Worm (Caenorhabditis elegans) whole organism, L3 larva: ENCODE data around the gene srh-287.

ENCODE experiments used
- R02D3.7 ChIP-seq: fragments of 150-350 bp; optimal IDR thresholded peaks from 2 replicates; lab custom pipeline; 2014; ENCODE audit warnings: missing biosample characterization, missing genetic modification characterization
- aly-2 ChIP-seq: fragments of 150-350 bp; optimal IDR thresholded peaks from 2 replicates; lab custom pipeline; 2014; ENCODE audit warnings: missing biosample characterization, missing genetic modification characterization
- ama-1 ChIP-seq: fragments of 150-350 bp; optimal IDR thresholded peaks from 2 replicates; lab custom pipeline; 2018
- ceh-16 ChIP-seq: sonication (generic microtip); optimal IDR thresholded peaks from 2 replicates; lab custom pipeline; 2017; ENCODE audit warnings: missing biosample characterization, missing genetic modification characterization
- ceh-28 ChIP-seq: fragments of 150-350 bp; optimal IDR thresholded peaks from 2 replicates; lab custom pipeline; 2014; ENCODE audit warnings: missing biosample characterization, missing genetic modification reagents, missing genetic modification characterization
- ceh-9 ChIP-seq: sonication (generic microtip); optimal IDR thresholded peaks from 2 replicates; lab custom pipeline; 2018; ENCODE audit warnings: missing biosample characterization, missing genetic modification characterization
- daf-12 ChIP-seq: fragments of 150-350 bp; optimal IDR thresholded peaks from 2 replicates; lab custom pipeline; 2014; ENCODE audit warnings: missing biosample characterization, missing genetic modification reagents, missing genetic modification characterization
- egl-27 ChIP-seq: sonication (generic microtip); optimal IDR thresholded peaks from 4 replicates; lab custom pipeline; 2017; ENCODE audit warnings: missing biosample characterization, missing genetic modification reagents, missing genetic modification characterization
- egl-5 ChIP-seq: fragments of 150-350 bp; optimal IDR thresholded peaks from 2 replicates; lab custom pipeline; 2017; ENCODE audit warnings: missing biosample characterization, missing genetic modification reagents, missing genetic modification characterization, inconsistent platforms
- elt-1 ChIP-seq: fragments of 150-350 bp; optimal IDR thresholded peaks from 2 replicates; lab custom pipeline; 2014; ENCODE audit warnings: missing biosample characterization, missing genetic modification characterization
- elt-2 ChIP-seq: sonication (generic microtip); optimal IDR thresholded peaks from 2 replicates; lab custom pipeline; 2016; ENCODE audit warnings: missing genetic modification reagents, mild to moderate bottlenecking, missing genetic modification characterization, missing compliant biosample characterization
- elt-3 ChIP-seq, 3 experiments: fragments of 150-350 bp in 1 of 3; sonication (generic microtip) in 2 of 3; optimal IDR thresholded peaks; 2 replicates in 2 of 3; 4 replicates in 1 of 3; lab custom pipeline; 2014 to 2017; ENCODE audit warnings: missing biosample characterization in 3 of 3, missing genetic modification characterization in 3 of 3
- fkh-2 ChIP-seq: fragments of 150-350 bp; optimal IDR thresholded peaks from 2 replicates; lab custom pipeline; 2014; ENCODE audit warnings: missing biosample characterization, missing genetic modification reagents, missing genetic modification characterization
- fos-1 ChIP-seq: fragments of 150-350 bp; optimal IDR thresholded peaks from 2 replicates; lab custom pipeline; 2014; ENCODE audit warnings: missing biosample characterization, missing genetic modification characterization
- hmg-11 ChIP-seq: sonication (generic microtip); optimal IDR thresholded peaks from 2 replicates; lab custom pipeline; 2016; ENCODE audit warnings: missing genetic modification characterization, missing compliant biosample characterization
- jun-1 ChIP-seq: fragments of 150-350 bp; optimal IDR thresholded peaks from 2 replicates; lab custom pipeline; 2014; ENCODE audit warnings: missing biosample characterization, missing genetic modification reagents, missing genetic modification characterization
- lin-15B ChIP-seq: fragments of 150-350 bp; optimal IDR thresholded peaks from 2 replicates; lab custom pipeline; 2014; ENCODE audit warnings: missing biosample characterization, missing genetic modification characterization
- lin-39 ChIP-seq: fragments of 150-350 bp; optimal IDR thresholded peaks from 2 replicates; lab custom pipeline; 2018; ENCODE audit warnings: missing biosample characterization, missing genetic modification reagents, missing genetic modification characterization
- lsy-12 ChIP-seq: sonication (generic microtip); optimal IDR thresholded peaks from 2 replicates; lab custom pipeline; 2016; ENCODE audit warnings: mild to moderate bottlenecking, missing genetic modification characterization, missing compliant biosample characterization
- mdl-1 ChIP-seq: fragments of 150-350 bp; optimal IDR thresholded peaks from 2 replicates; lab custom pipeline; 2014; ENCODE audit warnings: missing biosample characterization, missing genetic modification characterization
- mml-1 ChIP-seq: fragments of 150-350 bp; sonication (generic microtip); optimal IDR thresholded peaks from 3 replicates; lab custom pipeline; 2014; ENCODE audit warnings: missing biosample characterization, missing genetic modification characterization
- nhr-11 ChIP-seq: fragments of 150-350 bp; optimal IDR thresholded peaks from 2 replicates; lab custom pipeline; 2014; ENCODE audit warnings: missing biosample characterization, missing genetic modification characterization
- nhr-12 ChIP-seq: fragments of 150-350 bp; optimal IDR thresholded peaks from 2 replicates; lab custom pipeline; 2014; ENCODE audit warnings: missing biosample characterization, missing genetic modification characterization
- nhr-23 ChIP-seq: fragments of 150-350 bp; optimal IDR thresholded peaks from 2 replicates; lab custom pipeline; 2014; ENCODE audit warnings: missing biosample characterization, missing genetic modification reagents, missing genetic modification characterization
- nhr-237 ChIP-seq: fragments of 150-350 bp; optimal IDR thresholded peaks from 2 replicates; lab custom pipeline; 2014; ENCODE audit warnings: missing biosample characterization, missing genetic modification characterization
- nhr-28 ChIP-seq: fragments of 150-350 bp; optimal IDR thresholded peaks from 2 replicates; lab custom pipeline; 2014; ENCODE audit warnings: missing biosample characterization, missing genetic modification characterization
- nhr-43 ChIP-seq: sonication (generic microtip); optimal IDR thresholded peaks from 2 replicates; lab custom pipeline; 2016; ENCODE audit warnings: mild to moderate bottlenecking, missing genetic modification characterization, missing compliant biosample characterization; ENCODE audit not compliant: poor library complexity, severe bottlenecking
- nhr-67 ChIP-seq: fragments of 150-350 bp; optimal IDR thresholded peaks from 2 replicates; lab custom pipeline; 2014; ENCODE audit warnings: missing biosample characterization, missing genetic modification characterization
- nhr-77 ChIP-seq: fragments of 150-350 bp; optimal IDR thresholded peaks from 2 replicates; lab custom pipeline; 2014; ENCODE audit warnings: missing biosample characterization, missing genetic modification characterization
- pha-4 ChIP-seq: fragments of 150-350 bp; optimal IDR thresholded peaks from 2 replicates; lab custom pipeline; 2014; ENCODE audit warnings: missing biosample characterization, missing genetic modification reagents, missing genetic modification characterization
- pqm-1 ChIP-seq: fragments of 150-350 bp; optimal IDR thresholded peaks from 2 replicates; lab custom pipeline; 2017; ENCODE audit warnings: missing biosample characterization, missing genetic modification characterization, inconsistent platforms
- sea-2 ChIP-seq: fragments of 150-350 bp; sonication (generic microtip); optimal IDR thresholded peaks from 4 replicates; lab custom pipeline; 2014; ENCODE audit warnings: missing biosample characterization, missing genetic modification reagents, missing genetic modification characterization
- skn-1 ChIP-seq: fragments of 150-350 bp; optimal IDR thresholded peaks from 2 replicates; lab custom pipeline; 2014; ENCODE audit warnings: missing biosample characterization, missing genetic modification characterization
- snpc-4 ChIP-seq: fragments of 150-350 bp; optimal IDR thresholded peaks from 2 replicates; lab custom pipeline; 2014; ENCODE audit warnings: missing biosample characterization, missing genetic modification characterization
- unc-39 ChIP-seq: sonication (generic microtip); optimal IDR thresholded peaks from 4 replicates; lab custom pipeline; 2017; ENCODE audit warnings: missing biosample characterization, missing genetic modification characterization
- zag-1 ChIP-seq: fragments of 150-350 bp; optimal IDR thresholded peaks from 2 replicates; lab custom pipeline; 2014; ENCODE audit warnings: missing biosample characterization, missing genetic modification characterization

Gene srh-287

ce11 chrV:17790191-17790590, 10.4 kb upstream of the srh-287 start, which contains the start of gene srh-290:
TSS of gene srh-290 (plus strand) at chrV:17790491.
- TF ChIP-seq sea-2 (GFP tag; lab: Kevin White, UChicago) (no peak), daf-12 (tag; lab: Kevin White, UChicago) (no peak), nhr-11 (no peak), mml-1 (tag; lab: Kevin White, UChicago) (no peak)

- TF ChIP-seq ceh-28 (tag; lab: Kevin White, UChicago) (no peak), hmg-11 (tag; lab: Kevin White, UChicago) (no peak), lin-15B (no peak), nhr-77 (tag; lab: Kevin White, UChicago) (no peak), zag-1 (tag; lab: Kevin White, UChicago) (no peak), R02D3.7 (tag; lab: Kevin White, UChicago) (no peak), ceh-16 (tag; lab: Kevin White, UChicago) (no peak), nhr-11 (no peak), skn-1 (tag; lab: Kevin White, UChicago) (no peak), nhr-67 (tag; lab: Kevin White, UChicago) (no peak), sea-2 (GFP tag; lab: Kevin White, UChicago) (no peak), fos-1 (no peak), mdl-1 (no peak)
- TF ChIP-seq, all 47 proteins: peak for 0
Measured at ce11 chrV:17793986-17794385, 6.7 kb upstream of the srh-287 start, which contains the start of gene srh-289. TSS of gene srh-289 (minus strand) at chrV:17794086.

ce11 chrV:17795655-17796054, 5.0 kb upstream of the srh-287 start, which contains the start of gene srh-288:
TSS of gene srh-288 (minus strand) at chrV:17795755.
- TF ChIP-seq egl-5 (tag; lab: Kevin White, UChicago) (no peak), mdl-1 (no peak), lin-39 (tag; lab: Kevin White, UChicago) (no peak), ceh-16 (tag; lab: Kevin White, UChicago) (no peak), snpc-4 (no peak), nhr-77 (tag; lab: Kevin White, UChicago) (no peak), fos-1 (no peak), hmg-11 (tag; lab: Kevin White, UChicago) (no peak), nhr-12 (no peak), nhr-23 (tag; lab: Kevin White, UChicago) (no peak), pqm-1 (tag; lab: Kevin White, UChicago) (no peak), nhr-28 (tag; lab: Kevin White, UChicago) (no peak), ama-1 (lab: Kevin White, UChicago) (no peak), unc-39 (no peak), lsy-12 (no peak), nhr-43 (tag; lab: Kevin White, UChicago) (no peak), elt-2 (tag; lab: Kevin White, UChicago) (no peak), elt-1 (no peak), nhr-11 (no peak)

- TF ChIP-seq elt-3 (tag; optimal IDR thresholded peaks at IDR 0.05; lab: Kevin White, UChicago) (no peak), nhr-67 (tag; lab: Kevin White, UChicago) (no peak), egl-27 (tag; lab: Kevin White, UChicago) (no peak), nhr-237 (tag; lab: Kevin White, UChicago) (no peak), hmg-11 (tag; lab: Kevin White, UChicago) (no peak), pha-4 (no peak), aly-2 (tag; lab: Kevin White, UChicago) (no peak), unc-39 (no peak), elt-1 (no peak), lin-15B (no peak), ceh-9 (tag; lab: Kevin White, UChicago) (no peak), ama-1 (lab: Kevin White, UChicago) (no peak)
Measured at ce11 chrV:17798789-17799188, 1.8 kb upstream of the srh-287 start, which contains the start of gene srx-18. TSS of gene srx-18 (minus strand) at chrV:17798889.

ce11 chrV:17802519-17802918, 1.9 kb downstream of the srh-287 start, which contains the start of the genes Y94A7B.11 and srh-292:
TSS of gene Y94A7B.11 (minus strand) at chrV:17802619.
TSS of gene srh-292 (plus strand) at chrV:17802769.
- TF ChIP-seq aly-2 (tag; lab: Kevin White, UChicago) (no peak), fkh-2 (tag; lab: Kevin White, UChicago) (no peak), egl-27 (tag; lab: Kevin White, UChicago) (no peak), jun-1 (tag; lab: Kevin White, UChicago) (no peak), nhr-23 (tag; lab: Kevin White, UChicago) (no peak), pqm-1 (tag; lab: Kevin White, UChicago) (no peak), nhr-28 (tag; lab: Kevin White, UChicago) (no peak)
